Worm (Caenorhabditis elegans) whole organism, midembryonic: ENCODE measurements around the gene gei-6.

Source experiments
- T22C8.4 ChIP-seq: fragments of 200-800 bp; sonication (Bioruptor generic); IDR thresholded peaks from 2 replicates; pipeline ENCODE4 v1.3.6; 2022; ENCODE audit warnings: missing genetic modification characterization, missing compliant biosample characterization
- cog-1 ChIP-seq: sonication (generic microtip); optimal IDR thresholded peaks from 2 replicates; lab custom pipeline; 2016; ENCODE audit warnings: missing genetic modification characterization, missing compliant biosample characterization
- flt-1 ChIP-seq: fragments of 200-800 bp; sonication (Bioruptor generic); IDR thresholded peaks from 2 replicates; pipeline ENCODE4 v1.3.6; 2022; ENCODE audit warnings: missing genetic modification characterization, missing compliant biosample characterization
- med-1 ChIP-seq: sonication (generic microtip); optimal IDR thresholded peaks from 2 replicates; lab custom pipeline; 2017; ENCODE audit warnings: missing genetic modification characterization, mild to moderate bottlenecking, missing compliant biosample characterization, antibody characterized with exemption, missing genetic modification reagents; ENCODE audit not compliant: insufficient read depth
- ref-1 ChIP-seq: fragments of 200-800 bp; sonication (Bioruptor generic); conservative IDR thresholded peaks from 2 replicates; pipeline ENCODE4 v1.3.6; 2022; ENCODE audit warnings: missing genetic modification reagents, missing genetic modification characterization, missing compliant biosample characterization
- tab-1 ChIP-seq: fragments of 200-800 bp; sonication (Bioruptor generic); IDR thresholded peaks from 2 replicates; pipeline ENCODE4 v1.3.6; 2022; ENCODE audit warnings: missing genetic modification characterization, missing compliant biosample characterization
- ztf-23 ChIP-seq: fragments of 200-800 bp; sonication (Bioruptor generic); IDR thresholded peaks from 2 replicates; pipeline ENCODE4 v1.3.6; 2022; ENCODE audit warnings: missing genetic modification reagents, missing genetic modification characterization, missing compliant biosample characterization
- ztf-29 ChIP-seq: fragments of 200-800 bp; sonication (Bioruptor generic); IDR thresholded peaks from 2 replicates; pipeline ENCODE4 v1.3.6; 2022; ENCODE audit warnings: missing genetic modification reagents, missing genetic modification characterization, missing compliant biosample characterization

DNA sequence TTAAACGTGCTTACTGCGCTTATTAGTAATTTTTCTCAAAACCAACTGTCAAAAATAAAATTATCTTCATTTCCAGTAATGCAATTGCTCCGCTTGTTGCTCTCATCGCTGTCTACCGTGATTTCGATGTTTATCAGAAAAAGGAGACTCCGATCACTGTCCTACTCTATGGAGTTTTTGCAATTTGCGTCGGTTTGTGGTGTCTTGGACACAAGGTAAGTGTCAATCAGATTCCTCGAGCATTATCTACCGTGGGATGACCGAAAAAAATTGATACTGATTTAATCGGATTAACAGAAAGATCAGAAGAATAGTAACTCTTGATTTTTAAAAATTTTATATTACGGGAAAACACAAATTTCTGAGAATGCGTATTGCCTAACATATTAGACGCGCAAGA lies 43.4 kb downstream of the gei-6 start:
- TF ChIP-seq ztf-23 (GFP tag; lab: Robert Waterston, UW) (no peak), flt-1 (GFP tag; lab: Robert Waterston, UW) (no peak), ref-1 (GFP tag; lab: Robert Waterston, UW) (no peak), cog-1 (tag; lab: Kevin White, UChicago) (no peak), ztf-29 (GFP tag; lab: Robert Waterston, UW) (no peak), T22C8.4 (GFP tag; lab: Robert Waterston, UW) (no peak), tab-1 (GFP tag; lab: Robert Waterston, UW) (no peak), med-1 (GFP tag; lab: Kevin White, UChicago) (no peak)
